Worm (Caenorhabditis elegans) whole organism, L4/young adult: ENCODE data around the gene H04D03.7.
"Not testable (repeated sequence)": the region's sequence is repeated elsewhere in the genome, so short reads cannot be mapped to it uniquely, and the experiment has no call there.

Source experiments
- W03F9.2 ChIP-seq: fragments of 150-350 bp; optimal IDR thresholded peaks from 2 replicates; lab custom pipeline; 2014; ENCODE audit warnings: missing biosample characterization, missing genetic modification characterization
- dao-5 ChIP-seq: sonication (generic microtip); optimal IDR thresholded peaks from 2 replicates; lab custom pipeline; 2016; ENCODE audit warnings: missing genotype, missing genetic modification characterization, moderate library complexity, missing compliant biosample characterization
- him-1 ChIP-seq: sonication (generic microtip); optimal IDR thresholded peaks from 2 replicates; lab custom pipeline; 2016; ENCODE audit warnings: missing genotype, missing genetic modification reagents, missing genetic modification characterization, missing compliant biosample characterization

DNA sequence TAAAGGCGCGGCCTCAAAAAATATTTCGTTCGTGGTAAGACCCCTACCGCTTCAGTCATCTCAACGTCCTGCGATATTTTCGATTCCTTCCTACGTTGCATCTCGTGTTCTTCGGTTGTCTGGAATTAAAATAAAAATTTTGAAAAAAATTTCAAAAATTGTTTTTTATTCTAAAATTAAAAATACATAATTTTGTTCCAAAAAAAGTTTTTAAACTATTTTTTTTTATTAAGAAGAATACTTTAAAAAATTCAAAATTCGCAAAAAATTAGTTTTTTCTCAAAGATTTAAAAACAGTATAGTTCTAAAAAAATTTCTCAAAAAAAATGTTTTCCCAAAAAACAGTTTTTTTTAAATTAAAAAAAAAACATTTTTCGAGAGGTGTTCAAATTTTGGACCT, 7.8 kb downstream of the H04D03.7 start, which contains the start of gene H04D03.6:
- not testable (repeated sequence) for TF ChIP-seq W03F9.2 (tag; lab: Kevin White, UChicago); him-1; dao-5 (tag; lab: Kevin White, UChicago)
